Fruit fly (Drosophila melanogaster): ENCODE measurements around the gene CG3224.

The CG3224 gene

dm6 chrX:6661392-6661837 is at the start of gene CG3224, which contains the start of gene Ctr1A:
TSS of gene CG3224 (minus strand) at chrX:6661462.
TSS of gene Ctr1A (plus strand) at chrX:6661647.
- TF ChIP-seq noc (tag; optimal IDR thresholded peaks at IDR 0.05): peak; percentile 14

dm6 chrX:6710665-6711064 is 49.4 kb upstream of the CG3224 start:
- no peak for TF ChIP-seq noc (tag; optimal IDR thresholded peaks at IDR 0.05)

dm6 chrX:6710258-6710657 is 49.0 kb upstream of the CG3224 start:
- TF ChIP-seq noc (tag; optimal IDR thresholded peaks at IDR 0.05): no peak

dm6 chrX:6709252-6710037 is 48.2 kb upstream of the CG3224 start:
- TF ChIP-seq noc (tag; optimal IDR thresholded peaks at IDR 0.05): no peak

- no peak for TF ChIP-seq noc (tag; optimal IDR thresholded peaks at IDR 0.05)
Observed at dm6 chrX:6708580-6709199, 47.4 kb upstream of the CG3224 start.

dm6 chrX:6708138-6708537 is 46.9 kb upstream of the CG3224 start:
- no peak for TF ChIP-seq noc (tag; optimal IDR thresholded peaks at IDR 0.05)

dm6 chrX:6706570-6707306 is 45.5 kb upstream of the CG3224 start:
- peak; percentile 13 for TF ChIP-seq noc (tag; optimal IDR thresholded peaks at IDR 0.05)

- no peak for TF ChIP-seq noc (tag; optimal IDR thresholded peaks at IDR 0.05)
Observed at dm6 chrX:6705890-6706289, 44.6 kb upstream of the CG3224 start.

dm6 chrX:6705059-6705802 is 44.0 kb upstream of the CG3224 start:
- TF ChIP-seq noc (tag; optimal IDR thresholded peaks at IDR 0.05): peak; percentile 39

- no peak for TF ChIP-seq noc (tag; optimal IDR thresholded peaks at IDR 0.05)
Observed at dm6 chrX:6703957-6704356, 42.7 kb upstream of the CG3224 start.

- TF ChIP-seq noc (tag; optimal IDR thresholded peaks at IDR 0.05): no peak
Observed at dm6 chrX:6703237-6703636, 42.0 kb upstream of the CG3224 start.

- TF ChIP-seq noc (tag; optimal IDR thresholded peaks at IDR 0.05): no peak
Observed at dm6 chrX:6702591-6702990, 41.3 kb upstream of the CG3224 start.

- no peak for TF ChIP-seq noc (tag; optimal IDR thresholded peaks at IDR 0.05)
Observed at dm6 chrX:6702028-6702433, 40.8 kb upstream of the CG3224 start.

dm6 chrX:6700990-6701530 is 39.8 kb upstream of the CG3224 start:
- no peak for TF ChIP-seq noc (tag; optimal IDR thresholded peaks at IDR 0.05)

dm6 chrX:6700263-6700989 is 39.2 kb upstream of the CG3224 start:
- no peak for TF ChIP-seq noc (tag; optimal IDR thresholded peaks at IDR 0.05)

Measured in whole organism, larva.